Fruit fly (Drosophila melanogaster) whole organism, embryonic: ENCODE results near the gene Tfb5.

Experiments
- Awh ChIP-seq: fragments of 200-800 bp; sonication (Bioruptor generic); IDR thresholded peaks from 2 replicates; pipeline ENCODE4, ENCODE4 v1.3.6; 2022; ENCODE audit warnings: missing biosample characterization, missing genetic modification characterization
- BtbVII ChIP-seq: fragments of 200-800 bp; sonication (Bioruptor generic); optimal IDR thresholded peaks from 3 replicates; lab custom pipeline; 2017; ENCODE audit warnings: missing biosample characterization, mild to moderate bottlenecking, missing genetic modification characterization
- CG11560 ChIP-seq: fragments of 200-800 bp; sonication (Bioruptor generic); IDR thresholded peaks from 3 replicates; pipeline ENCODE4 v1.3.6; 2022; ENCODE audit warnings: missing biosample characterization, missing genetic modification characterization
- CG12769 ChIP-seq: fragments of 200-800 bp; sonication (Bioruptor generic); optimal IDR thresholded peaks from 2 replicates; lab custom pipeline; 2019; ENCODE audit warnings: missing biosample characterization, mild to moderate bottlenecking, missing genetic modification characterization, moderate library complexity
- CG14667 ChIP-seq: fragments of 200-800 bp; sonication (Bioruptor generic); IDR thresholded peaks from 2 replicates; pipeline ENCODE4 v1.3.6; 2022; ENCODE audit warnings: missing biosample characterization, missing genetic modification characterization
- CG15514 ChIP-seq: fragments of 200-800 bp; sonication (Bioruptor generic); optimal IDR thresholded peaks from 3 replicates; lab custom pipeline; 2017; ENCODE audit warnings: missing biosample characterization, missing genetic modification characterization, mild to moderate bottlenecking, moderate library complexity, missing genetic modification reagents
- CG16779 ChIP-seq: fragments of 200-800 bp; sonication (Bioruptor generic); IDR thresholded peaks from 2 replicates; pipeline ENCODE4 v1.3.6; 2022; ENCODE audit warnings: missing biosample characterization, missing genetic modification characterization
- CG18599 ChIP-seq: fragments of 200-800 bp; sonication (Bioruptor generic); optimal IDR thresholded peaks from 3 replicates; lab custom pipeline; 2017; ENCODE audit warnings: missing biosample characterization, missing genetic modification characterization, mild to moderate bottlenecking, moderate library complexity, missing genetic modification reagents
- CG18619 ChIP-seq: fragments of 200-800 bp; sonication (Bioruptor generic); optimal IDR thresholded peaks from 3 replicates; lab custom pipeline; 2017; ENCODE audit warnings: missing biosample characterization, mild to moderate bottlenecking, missing genetic modification characterization
- CG2129 ChIP-seq: fragments of 200-800 bp; sonication (Bioruptor generic); IDR thresholded peaks from 2 replicates; pipeline ENCODE4 v1.3.6; 2022; ENCODE audit warnings: missing biosample characterization, missing genetic modification characterization; ENCODE audit not compliant: partially characterized antibody
- CG2199 ChIP-seq: fragments of 200-800 bp; sonication (Bioruptor generic); IDR thresholded peaks from 3 replicates; pipeline ENCODE4 v1.3.6; 2022; ENCODE audit warnings: missing biosample characterization, missing genetic modification characterization
- CG31388 ChIP-seq: fragments of 200-800 bp; sonication (Bioruptor generic); optimal IDR thresholded peaks from 2 replicates; lab custom pipeline; 2016; ENCODE audit warnings: missing biosample characterization, missing genetic modification characterization
- CG3163 ChIP-seq: fragments of 200-800 bp; sonication (Bioruptor generic); optimal IDR thresholded peaks from 3 replicates; lab custom pipeline; 2016; ENCODE audit warnings: missing biosample characterization, missing genetic modification characterization
- CG32772 ChIP-seq: fragments of 200-800 bp; sonication (Bioruptor generic); IDR thresholded peaks from 2 replicates; pipeline ENCODE4 v1.3.6; 2022; ENCODE audit warnings: missing biosample characterization, missing genetic modification characterization
- CG34224 ChIP-seq: fragments of 200-800 bp; sonication (Bioruptor generic); IDR thresholded peaks from 3 replicates; pipeline ENCODE4 v1.3.6; 2022; ENCODE audit warnings: missing biosample characterization, missing genetic modification characterization; ENCODE audit not compliant: partially characterized antibody
- CG8089 ChIP-seq: fragments of 200-800 bp; sonication (Bioruptor generic); optimal IDR thresholded peaks from 3 replicates; lab custom pipeline; 2016; ENCODE audit warnings: missing biosample characterization, missing genetic modification characterization
- CG8359 ChIP-seq: fragments of 200-800 bp; sonication (Bioruptor generic); optimal IDR thresholded peaks from 2 replicates; lab custom pipeline; 2017; ENCODE audit warnings: missing biosample characterization, mild to moderate bottlenecking, missing genetic modification characterization, borderline replicate concordance
- CG9437 ChIP-seq: fragments of 200-800 bp; sonication (Bioruptor generic); optimal IDR thresholded peaks from 2 replicates; lab custom pipeline; 2018; ENCODE audit warnings: missing biosample characterization, mild to moderate bottlenecking, missing genetic modification characterization
- CG9817 ChIP-seq: fragments of 200-800 bp; sonication (Bioruptor generic); optimal IDR thresholded peaks from 2 replicates; lab custom pipeline; 2018; ENCODE audit warnings: missing biosample characterization, mild to moderate bottlenecking, missing genetic modification characterization, moderate library complexity
- Dad ChIP-seq: fragments of 200-800 bp; sonication (Bioruptor generic); optimal IDR thresholded peaks from 3 replicates; lab custom pipeline; 2016; ENCODE audit warnings: missing biosample characterization, missing genetic modification characterization
- E2f2 ChIP-seq: fragments of 200-800 bp; sonication (Bioruptor generic); IDR thresholded peaks from 2 replicates; pipeline ENCODE4 v1.3.6; 2022; ENCODE audit warnings: missing biosample characterization, missing genetic modification characterization
- Hsf ChIP-seq: fragments of 200-800 bp; sonication (Bioruptor generic); optimal IDR thresholded peaks from 3 replicates; lab custom pipeline; 2016; ENCODE audit warnings: missing biosample characterization, missing genetic modification characterization
- MESR4 ChIP-seq: fragments of 200-800 bp; sonication (Bioruptor generic); optimal IDR thresholded peaks from 2 replicates; lab custom pipeline; 2018; ENCODE audit warnings: missing biosample characterization, mild to moderate bottlenecking, missing genetic modification characterization, moderate library complexity
- Mad ChIP-seq: fragments of 200-800 bp; sonication (Bioruptor generic); optimal IDR thresholded peaks from 2 replicates; lab custom pipeline; 2016; ENCODE audit warnings: missing biosample characterization, missing genetic modification characterization
- Oaz ChIP-seq: fragments of 200-800 bp; sonication (Bioruptor generic); IDR thresholded peaks from 2 replicates; pipeline ENCODE4 v1.3.6; 2022; ENCODE audit warnings: missing biosample characterization, missing genetic modification characterization
- Side ChIP-seq: fragments of 200-800 bp; sonication (Bioruptor generic); optimal IDR thresholded peaks from 2 replicates; lab custom pipeline; 2016; ENCODE audit warnings: missing biosample characterization, missing genetic modification characterization
- TFAM ChIP-seq: fragments of 200-800 bp; sonication (Bioruptor generic); optimal IDR thresholded peaks from 2 replicates; lab custom pipeline; 2017; ENCODE audit warnings: missing biosample characterization, missing genetic modification characterization, inconsistent platforms
- amos ChIP-seq: fragments of 200-800 bp; sonication (Bioruptor generic); IDR thresholded peaks from 2 replicates; pipeline ENCODE4 v1.3.6; 2022; ENCODE audit warnings: missing biosample characterization, missing genetic modification characterization; ENCODE audit not compliant: partially characterized antibody
- bbx ChIP-seq: fragments of 200-800 bp; sonication (Bioruptor generic); IDR thresholded peaks from 2 replicates; pipeline ENCODE4 v1.3.6; 2022; ENCODE audit warnings: missing biosample characterization, missing genetic modification characterization; ENCODE audit not compliant: partially characterized antibody
- br ChIP-seq: fragments of >200 bp; optimal IDR thresholded peaks from 2 replicates; lab custom pipeline; 2017
- bsh ChIP-seq, 2 experiments: fragments of 200-800 bp; sonication (Bioruptor generic); optimal IDR thresholded peaks; 2 replicates each; lab custom pipeline; 2017 to 2018; ENCODE audit warnings: mild to moderate bottlenecking in 2 of 2, missing biosample characterization in 2 of 2, missing genetic modification characterization in 2 of 2, moderate library complexity in 1 of 2
- corto ChIP-seq: fragments of 200-800 bp; sonication (Bioruptor generic); optimal IDR thresholded peaks from 2 replicates; lab custom pipeline; 2016; ENCODE audit warnings: missing biosample characterization, mild to moderate bottlenecking, missing genetic modification characterization, moderate library complexity
- crp ChIP-seq, 2 experiments: fragments of 200-800 bp; sonication (Bioruptor generic); optimal IDR thresholded peaks; 2 replicates in 1 of 2; 3 replicates in 1 of 2; lab custom pipeline; 2017; ENCODE audit warnings: missing biosample characterization in 2 of 2, missing genetic modification characterization in 2 of 2, mild to moderate bottlenecking in 1 of 2, moderate library complexity in 1 of 2
- dati ChIP-seq: fragments of 200-800 bp; sonication (Bioruptor generic); IDR thresholded peaks from 2 replicates; pipeline ENCODE4 v1.3.6; 2022; ENCODE audit warnings: missing biosample characterization, missing genetic modification characterization
- dmrt11E ChIP-seq: fragments of 200-800 bp; sonication (Bioruptor generic); optimal IDR thresholded peaks from 3 replicates; lab custom pipeline; 2018; ENCODE audit warnings: missing biosample characterization, mild to moderate bottlenecking, missing genetic modification characterization, moderate library complexity
- ftz-f1 ChIP-seq: fragments of 200-800 bp; sonication (Bioruptor generic); optimal IDR thresholded peaks from 2 replicates; lab custom pipeline; 2016; ENCODE audit warnings: missing biosample characterization, missing genetic modification characterization
- gce ChIP-seq: fragments of 200-800 bp; sonication (Bioruptor generic); IDR thresholded peaks from 3 replicates; pipeline ENCODE4 v1.3.6; 2022; ENCODE audit warnings: missing biosample characterization, missing genetic modification characterization
- kay ChIP-seq: fragments of 200-800 bp; sonication (Bioruptor generic); optimal IDR thresholded peaks from 2 replicates; lab custom pipeline; 2016; ENCODE audit warnings: missing biosample characterization, missing genetic modification characterization
- kni ChIP-seq: fragments of 200-800 bp; sonication (Bioruptor generic); optimal IDR thresholded peaks from 3 replicates; lab custom pipeline; 2017; ENCODE audit warnings: mild to moderate bottlenecking, missing biosample characterization, missing genetic modification reagents, missing genetic modification characterization
- lilli ChIP-seq: fragments of 200-800 bp; sonication (Bioruptor generic); optimal IDR thresholded peaks from 3 replicates; lab custom pipeline; 2016; ENCODE audit warnings: missing biosample characterization, missing genetic modification characterization
- mirr ChIP-seq: fragments of 200-800 bp; sonication (Bioruptor generic); optimal IDR thresholded peaks from 3 replicates; lab custom pipeline; 2018; ENCODE audit warnings: missing biosample characterization, mild to moderate bottlenecking, missing genetic modification characterization
- nom ChIP-seq: fragments of 200-800 bp; sonication (Bioruptor generic); optimal IDR thresholded peaks from 2 replicates; lab custom pipeline; 2017; ENCODE audit warnings: missing biosample characterization, missing genetic modification characterization, mild to moderate bottlenecking, moderate library complexity, missing genetic modification reagents
- org-1 ChIP-seq: fragments of 200-800 bp; sonication (Bioruptor generic); optimal IDR thresholded peaks from 2 replicates; lab custom pipeline; 2017; ENCODE audit warnings: missing biosample characterization, missing genetic modification characterization
- pb ChIP-seq: fragments of 200-800 bp; sonication (Bioruptor generic); optimal IDR thresholded peaks from 3 replicates; lab custom pipeline; 2016; ENCODE audit warnings: missing biosample characterization, missing genetic modification characterization
- phol ChIP-seq: fragments of 200-800 bp; sonication (Bioruptor generic); optimal IDR thresholded peaks from 3 replicates; lab custom pipeline; 2018; ENCODE audit warnings: missing biosample characterization, mild to moderate bottlenecking, missing genetic modification characterization, moderate library complexity
- pzg ChIP-seq: fragments of 200-800 bp; sonication (Bioruptor generic); optimal IDR thresholded peaks from 3 replicates; lab custom pipeline; 2018; ENCODE audit warnings: missing biosample characterization, mild to moderate bottlenecking, missing genetic modification characterization, moderate library complexity
- tgo ChIP-seq: fragments of 200-800 bp; sonication (Bioruptor generic); IDR thresholded peaks from 3 replicates; pipeline ENCODE4 v1.3.6; 2022; ENCODE audit warnings: missing biosample characterization, missing genetic modification characterization
- usp ChIP-seq: fragments of >200 bp; optimal IDR thresholded peaks from 2 replicates; lab custom pipeline; 2017; ENCODE audit warnings: missing biosample characterization, missing genetic modification characterization
- wdn ChIP-seq: fragments of 200-800 bp; sonication (Bioruptor generic); IDR thresholded peaks from 2 replicates; pipeline ENCODE4 v1.3.6; 2022; ENCODE audit warnings: missing biosample characterization, missing genetic modification characterization

Tfb5 gene

dm6 chr2L:5004677-5005463 lies 5.8 kb downstream of the Tfb5 start (continued):
- TF ChIP-seq pzg (peak; percentile 28), Side (GFP tag; lab: Kevin White, UChicago) (peak; percentile 95), CG9437 (GFP tag; lab: Kevin White, UChicago) (peak; percentile 90), CG8089 (GFP tag; lab: Kevin White, UChicago) (peak; percentile 87), CG2129 (no peak), CG31388 (GFP tag; lab: Kevin White, UChicago) (peak; percentile 79), Hsf (GFP tag; lab: Kevin White, UChicago) (peak; percentile 95), nom (GFP tag; lab: Kevin White, UChicago) (peak; percentile 64), mirr (peak; percentile 84), CG11560 (tag; lab: Robert Waterston, UW) (peak; percentile 85), CG16779 (peak; percentile 93), gce (peak; percentile 95), bbx (GFP tag; lab: Robert Waterston, UW) (no peak), CG2199 (GFP tag; lab: Robert Waterston, UW) (peak; percentile 79; the same call in 2 of the 3 replicates), corto (peak; percentile 43), ftz-f1 (peak; percentile 79), CG18599 (GFP tag; lab: Kevin White, UChicago) (peak; percentile 99), org-1 (GFP tag; lab: Kevin White, UChicago) (peak; percentile 92), CG8359 (GFP tag; lab: Kevin White, UChicago) (peak; percentile 71), kni (peak; percentile 47), dmrt11E (tag; lab: Kevin White, UChicago) (peak; percentile 82), crp (GFP tag; optimal IDR thresholded peaks at IDR 0.05; lab: Kevin White, UChicago) (peak in 1 of 2 experiments; percentile 48), CG3163 (peak; percentile 78), Awh (peak; percentile 96), dati (GFP tag; lab: Robert Waterston, UW) (peak; percentile 83), CG18619 (GFP tag; lab: Kevin White, UChicago) (peak; percentile 91), CG12769 (tag; lab: Kevin White, UChicago) (peak; percentile 95), wdn (GFP tag; lab: Robert Waterston, UW) (peak; percentile 95), CG9817 (tag; lab: Kevin White, UChicago) (peak; percentile 96), BtbVII (peak; percentile 93), CG34224 (GFP tag; lab: Robert Waterston, UW) (no peak), phol (tag; lab: Kevin White, UChicago) (peak; percentile 90), CG15514 (peak; percentile 92), Mad (GFP tag; lab: Kevin White, UChicago) (peak; percentile 90), E2f2 (GFP tag; lab: Robert Waterston, UW) (peak; percentile 77), CG14667 (peak; percentile 95), pb (GFP tag; lab: Kevin White, UChicago) (peak; percentile 90), Oaz (GFP tag; lab: Robert Waterston, UW) (peak; percentile 90), Dad (peak; percentile 94), tgo (GFP tag; lab: Robert Waterston, UW) (peak; percentile 95), CG32772 (GFP tag; lab: Robert Waterston, UW) (peak; percentile 96), lilli (GFP tag; lab: Kevin White, UChicago) (peak; percentile 97), usp (GFP tag; lab: Kevin White, UChicago) (no peak), amos (no peak), TFAM (peak; percentile 44), kay (GFP tag; lab: Kevin White, UChicago) (peak; percentile 87), br (no peak), bsh (GFP tag; optimal IDR thresholded peaks at IDR 0.05; lab: Kevin White, UChicago) (peak; percentile 61 to 95), MESR4 (peak; percentile 34)
